Worm (Caenorhabditis elegans) whole organism, young adult: ENCODE results near the gene C55A6.7.

ENCODE experiments used
- F39B2.1 ChIP-seq: fragments of 200-800 bp; sonication (Bioruptor generic); IDR thresholded peaks from 2 replicates; pipeline ENCODE4 v1.3.6; 2022; ENCODE audit warnings: missing genetic modification reagents, missing genetic modification characterization, missing compliant biosample characterization
- F52B5.7 ChIP-seq: sonication (generic microtip); optimal IDR thresholded peaks from 2 replicates; lab custom pipeline; 2016; ENCODE audit warnings: mild to moderate bottlenecking, missing genetic modification characterization, missing compliant biosample characterization
- F55B11.4 ChIP-seq: sonication (generic microtip); optimal IDR thresholded peaks from 2 replicates; lab custom pipeline; 2016; ENCODE audit warnings: missing compliant biosample characterization, missing genetic modification characterization, borderline replicate concordance; ENCODE audit not compliant: insufficient read depth
- K12H6.12 ChIP-seq: fragments of 200-800 bp; sonication (Bioruptor generic); optimal IDR thresholded peaks from 2 replicates; lab custom pipeline; 2018; ENCODE audit warnings: mild to moderate bottlenecking, missing genetic modification characterization, missing compliant biosample characterization
- Y53F4B.3 ChIP-seq: fragments of 200-800 bp; sonication (Bioruptor generic); IDR thresholded peaks from 2 replicates; pipeline ENCODE4 v1.3.6; 2022; ENCODE audit warnings: missing genetic modification reagents, missing genetic modification characterization, missing compliant biosample characterization
- Y53G8AR.9 ChIP-seq: fragments of 200-800 bp; sonication (Bioruptor generic); conservative IDR thresholded peaks from 2 replicates; pipeline ENCODE4 v1.3.6; 2022; ENCODE audit warnings: missing genetic modification reagents, missing genetic modification characterization, missing compliant biosample characterization
- akir-1 ChIP-seq: fragments of 200-800 bp; sonication (Bioruptor generic); optimal IDR thresholded peaks from 2 replicates; lab custom pipeline; 2018; ENCODE audit warnings: mild to moderate bottlenecking, missing genetic modification characterization, moderate library complexity, missing compliant biosample characterization
- attf-3 ChIP-seq: fragments of 200-800 bp; sonication (Bioruptor generic); conservative IDR thresholded peaks from 2 replicates; pipeline ENCODE4 v1.3.6; 2022; ENCODE audit warnings: missing genetic modification reagents, missing genetic modification characterization, missing compliant biosample characterization
- attf-6 ChIP-seq: fragments of 200-800 bp; sonication (Bioruptor generic); IDR thresholded peaks from 2 replicates; pipeline ENCODE4 v1.3.6; 2022; ENCODE audit warnings: missing genetic modification reagents, missing genetic modification characterization, missing compliant biosample characterization
- bed-1 ChIP-seq: fragments of 200-800 bp; sonication (Bioruptor generic); IDR thresholded peaks from 2 replicates; pipeline ENCODE4 v1.3.6; 2022; ENCODE audit warnings: missing genetic modification reagents, missing genetic modification characterization, missing compliant biosample characterization
- cebp-1 ChIP-seq, 2 experiments: fragments of 200-800 bp in 1 of 2; sonication (Bioruptor generic) in 1 of 2; sonication (generic microtip) in 1 of 2; IDR thresholded peaks in 1 of 2; optimal IDR thresholded peaks in 1 of 2; 2 replicates each; pipeline versions ENCODE4 v1.3.6 to Lab custom; 2017 to 2022; ENCODE audit warnings: missing compliant biosample characterization in 2 of 2, missing genetic modification characterization in 2 of 2, mild to moderate bottlenecking in 1 of 2, missing genetic modification reagents in 1 of 2, moderate library complexity in 1 of 2
- ceh-100 ChIP-seq: fragments of 200-800 bp; sonication (Bioruptor generic); IDR thresholded peaks from 2 replicates; pipeline ENCODE4 v1.3.6; 2022; ENCODE audit warnings: missing genetic modification reagents, missing genetic modification characterization, missing compliant biosample characterization
- ceh-40 ChIP-seq: fragments of 200-800 bp; sonication (Bioruptor generic); IDR thresholded peaks from 2 replicates; pipeline ENCODE4 v1.3.6; 2022; ENCODE audit warnings: missing genetic modification characterization, missing compliant biosample characterization
- ceh-79 ChIP-seq: sonication (generic microtip); optimal IDR thresholded peaks from 2 replicates; lab custom pipeline; 2017; ENCODE audit warnings: mild to moderate bottlenecking, missing genetic modification characterization, missing compliant biosample characterization
- dox-1 ChIP-seq: fragments of 200-800 bp; sonication (Bioruptor generic); IDR thresholded peaks from 2 replicates; pipeline ENCODE4 v1.3.6; 2022; ENCODE audit warnings: missing genetic modification reagents, missing genetic modification characterization, missing compliant biosample characterization
- efl-1 ChIP-seq: fragments of 150-350 bp; optimal IDR thresholded peaks from 2 replicates; lab custom pipeline; 2014; ENCODE audit warnings: missing biosample characterization, missing genetic modification reagents, missing genetic modification characterization
- egl-18 ChIP-seq: fragments of 200-800 bp; sonication (Bioruptor generic); IDR thresholded peaks from 2 replicates; pipeline ENCODE4 v1.3.6; 2022; ENCODE audit warnings: missing genetic modification reagents, missing genetic modification characterization, missing compliant biosample characterization
- egl-44 ChIP-seq: fragments of 200-800 bp; sonication (Bioruptor generic); IDR thresholded peaks from 2 replicates; pipeline ENCODE4 v1.3.6; 2022; ENCODE audit warnings: missing genetic modification reagents, missing genetic modification characterization, missing compliant biosample characterization
- ekl-4 ChIP-seq: fragments of 200-800 bp; sonication (Bioruptor generic); IDR thresholded peaks from 2 replicates; pipeline ENCODE4 v1.3.6; 2022; ENCODE audit warnings: missing genetic modification reagents, missing genetic modification characterization, missing compliant biosample characterization
- gei-17 ChIP-seq: fragments of 200-800 bp; sonication (Bioruptor generic); optimal IDR thresholded peaks from 2 replicates; lab custom pipeline; 2018; ENCODE audit warnings: mild to moderate bottlenecking, missing genetic modification characterization, missing compliant biosample characterization
- him-1 ChIP-seq: sonication (generic microtip); optimal IDR thresholded peaks from 2 replicates; lab custom pipeline; 2016; ENCODE audit warnings: missing genotype, missing genetic modification reagents, missing genetic modification characterization, missing compliant biosample characterization
- hlh-26 ChIP-seq: fragments of 200-800 bp; sonication (Bioruptor generic); conservative IDR thresholded peaks from 2 replicates; pipeline ENCODE4 v1.3.6; 2022; ENCODE audit warnings: missing genetic modification reagents, missing genetic modification characterization, missing compliant biosample characterization
- let-526 ChIP-seq: fragments of 200-800 bp; sonication (Bioruptor generic); IDR thresholded peaks from 2 replicates; pipeline ENCODE4 v1.3.6; 2022; ENCODE audit warnings: missing genetic modification reagents, missing genetic modification characterization, missing compliant biosample characterization
- let-607 ChIP-seq, 2 experiments: fragments of 200-800 bp in 1 of 2; sonication (Bioruptor generic) in 1 of 2; sonication (generic microtip) in 1 of 2; optimal IDR thresholded peaks; 2 replicates each; lab custom pipeline; 2016 to 2018; ENCODE audit warnings: mild to moderate bottlenecking in 2 of 2, missing compliant biosample characterization in 2 of 2, missing genetic modification characterization in 2 of 2, moderate library complexity in 2 of 2, missing genotype in 1 of 2
- lin-26 ChIP-seq: fragments of 200-800 bp; sonication (Bioruptor generic); IDR thresholded peaks from 2 replicates; pipeline ENCODE4 v1.3.6; 2022; ENCODE audit warnings: missing genetic modification reagents, missing genetic modification characterization, missing compliant biosample characterization
- lin-35 ChIP-seq, 3 experiments: fragments of 150-350 bp in 2 of 3; sonication (generic microtip) in 1 of 3; optimal IDR thresholded peaks; 2 replicates each; lab custom pipeline; 2014 to 2018; ENCODE audit warnings: missing biosample characterization in 3 of 3, missing genetic modification characterization in 3 of 3, missing genetic modification reagents in 3 of 3
- lin-40 ChIP-seq: sonication (generic microtip); optimal IDR thresholded peaks from 2 replicates; lab custom pipeline; 2016; ENCODE audit warnings: missing genetic modification characterization, mild to moderate bottlenecking, missing compliant biosample characterization, missing genotype, missing genetic modification reagents
- lsl-1 ChIP-seq: fragments of 200-800 bp; sonication (Bioruptor generic); optimal IDR thresholded peaks from 2 replicates; lab custom pipeline; 2018; ENCODE audit warnings: mild to moderate bottlenecking, missing genetic modification characterization, moderate library complexity, missing compliant biosample characterization
- madf-3 ChIP-seq: fragments of 200-800 bp; sonication (Bioruptor generic); IDR thresholded peaks from 2 replicates; pipeline ENCODE4 v1.3.6; 2022; ENCODE audit warnings: missing genetic modification reagents, missing genetic modification characterization, missing compliant biosample characterization
- madf-8 ChIP-seq: fragments of 200-800 bp; sonication (Bioruptor generic); conservative IDR thresholded peaks from 2 replicates; pipeline ENCODE4 v1.3.6; 2022; ENCODE audit warnings: missing genetic modification reagents, missing genetic modification characterization, missing compliant biosample characterization
- nfya-2 ChIP-seq: fragments of 200-800 bp; sonication (Bioruptor generic); IDR thresholded peaks from 2 replicates; pipeline ENCODE4 v1.3.6; 2022; ENCODE audit warnings: missing genetic modification reagents, missing genetic modification characterization, missing compliant biosample characterization
- pbrm-1 ChIP-seq: fragments of 200-800 bp; sonication (Bioruptor generic); IDR thresholded peaks from 2 replicates; pipeline ENCODE4 v1.3.6; 2022; ENCODE audit warnings: missing genetic modification reagents, missing genetic modification characterization, missing compliant biosample characterization
- rec-8 ChIP-seq, 2 experiments: sonication (generic microtip); optimal IDR thresholded peaks; 2 replicates each; lab custom pipeline; 2016; ENCODE audit warnings: mild to moderate bottlenecking in 2 of 2, missing genetic modification characterization in 2 of 2, missing genetic modification reagents in 2 of 2, missing genotype in 2 of 2, missing biosample characterization in 1 of 2, missing compliant biosample characterization in 1 of 2, moderate library complexity in 1 of 2
- sea-2 ChIP-seq: fragments of 200-800 bp; sonication (Bioruptor generic); IDR thresholded peaks from 2 replicates; pipeline ENCODE4 v1.3.6; 2022; ENCODE audit warnings: missing genetic modification characterization, missing compliant biosample characterization
- unc-130 ChIP-seq: sonication (generic microtip); optimal IDR thresholded peaks from 2 replicates; lab custom pipeline; 2016; ENCODE audit warnings: missing genetic modification reagents, missing genetic modification characterization, missing compliant biosample characterization
- zfh-2 ChIP-seq: fragments of 200-800 bp; sonication (Bioruptor generic); conservative IDR thresholded peaks from 2 replicates; pipeline ENCODE4 v1.3.6; 2022; ENCODE audit warnings: missing genetic modification reagents, missing genetic modification characterization, missing compliant biosample characterization
- ztf-25 ChIP-seq: fragments of 200-800 bp; sonication (Bioruptor generic); IDR thresholded peaks from 2 replicates; pipeline ENCODE4 v1.3.6; 2022; ENCODE audit warnings: missing genetic modification reagents, missing genetic modification characterization, missing compliant biosample characterization
- ztf-28 ChIP-seq: fragments of 200-800 bp; sonication (Bioruptor generic); IDR thresholded peaks from 2 replicates; pipeline ENCODE4 v1.3.6; 2022; ENCODE audit warnings: missing genetic modification reagents, missing genetic modification characterization, missing compliant biosample characterization

Gene C55A6.7

ce11 chrV:11548914-11549406, 28.6 kb upstream of the C55A6.7 start, which contains the start of the genes F38B7.17 and F38B7.3 (continued):
- TF ChIP-seq lin-35 (GFP tag; optimal IDR thresholded peaks at IDR 0.05; lab: Kevin White, UChicago) (peak in 1 of 3 experiments; percentile 32), egl-44 (GFP tag; lab: Robert Waterston, UW) (no peak), F52B5.7 (tag; lab: Kevin White, UChicago) (no peak), nfya-2 (GFP tag; lab: Robert Waterston, UW) (no peak)

- TF ChIP-seq zfh-2 (GFP tag; lab: Robert Waterston, UW): no peak
- no peak for TF ChIP-seq unc-130
- no peak for TF ChIP-seq akir-1 (GFP tag; lab: Kevin White, UChicago)
- TF ChIP-seq F39B2.1 (GFP tag; lab: Robert Waterston, UW): no peak
- no peak for TF ChIP-seq let-526 (GFP tag; lab: Robert Waterston, UW)
- TF ChIP-seq F55B11.4 (tag; lab: Kevin White, UChicago): no peak
- no peak for TF ChIP-seq him-1 (tag; lab: Kevin White, UChicago)
- TF ChIP-seq attf-6 (GFP tag; lab: Robert Waterston, UW): no peak
Observed at ce11 chrV:11546795-11547194, 26.5 kb upstream of the C55A6.7 start, which contains the start of gene F38B7.11. Gene F38B7.11, plus strand, starts transcription at chrV:11547095.

ce11 chrV:11545227-11545626, 24.9 kb upstream of the C55A6.7 start, which contains the start of gene F38B7.10:
Gene F38B7.10, plus strand, starts transcription at chrV:11545527.
- no peak for TF ChIP-seq lin-26 (GFP tag; lab: Robert Waterston, UW)
- TF ChIP-seq sea-2 (GFP tag; lab: Robert Waterston, UW): no peak
- no peak for TF ChIP-seq attf-3 (GFP tag; lab: Robert Waterston, UW)
- TF ChIP-seq K12H6.12 (tag; lab: Kevin White, UChicago): no peak
- no peak for TF ChIP-seq nfya-2 (GFP tag; lab: Robert Waterston, UW)
- no peak for TF ChIP-seq ceh-40 (GFP tag; lab: Robert Waterston, UW)
- no peak for TF ChIP-seq ekl-4
- no peak for TF ChIP-seq rec-8 (tag; optimal IDR thresholded peaks at IDR 0.05; lab: Kevin White, UChicago)
- no peak for TF ChIP-seq dox-1 (GFP tag; lab: Robert Waterston, UW)
- no peak for TF ChIP-seq lsl-1 (GFP tag; lab: Kevin White, UChicago)
- TF ChIP-seq akir-1 (GFP tag; lab: Kevin White, UChicago): no peak
- TF ChIP-seq hlh-26: no peak
- TF ChIP-seq cebp-1 (GFP tag; IDR thresholded peaks at IDR 0.05; lab: Robert Waterston, UW): no peak
- no peak for TF ChIP-seq cebp-1 (tag; optimal IDR thresholded peaks at IDR 0.05; lab: Kevin White, UChicago)
- no peak for TF ChIP-seq lin-40 (tag; lab: Kevin White, UChicago)
- no peak for TF ChIP-seq efl-1
- TF ChIP-seq, all 124 proteins: peak for 0

- TF ChIP-seq egl-18 (no peak), pbrm-1 (0 out of 2 replicates have a peak, but pooled peaks have one; percentile 15)
Observed at ce11 chrV:11543564-11543963, 23.2 kb upstream of the C55A6.7 start, which contains the start of gene F38B7.2. Gene F38B7.2, plus strand, starts transcription at chrV:11543963.

- 0 out of 2 replicates have a peak, but pooled peaks have one; percentile 38 for TF ChIP-seq madf-3 (GFP tag; lab: Robert Waterston, UW)
- peak; percentile 3 for TF ChIP-seq gei-17 (GFP tag; lab: Kevin White, UChicago)
- TF ChIP-seq ceh-79 (tag; lab: Kevin White, UChicago): peak; percentile 6
- no peak for TF ChIP-seq madf-8 (GFP tag; lab: Robert Waterston, UW)
- no peak for TF ChIP-seq hlh-26
- TF ChIP-seq ztf-28 (GFP tag; lab: Robert Waterston, UW): 0 out of 2 replicates have a peak, but pooled peaks have one; percentile 54
- no peak for TF ChIP-seq him-1 (tag; lab: Kevin White, UChicago)
- peak; percentile 67; the same call in 1 of the 2 replicates for TF ChIP-seq ztf-25
- TF ChIP-seq Y53F4B.3 (GFP tag; lab: Robert Waterston, UW): 0 out of 2 replicates have a peak, but pooled peaks have one; percentile 34
- 0 out of 2 replicates have a peak, but pooled peaks have one; percentile 32 for TF ChIP-seq attf-3 (GFP tag; lab: Robert Waterston, UW)
- TF ChIP-seq let-607 (tag; optimal IDR thresholded peaks at IDR 0.05; lab: Kevin White, UChicago): peak in 1 of 2 experiments; percentile 20
- peak; percentile 19; the same call in 1 of the 2 replicates for TF ChIP-seq ceh-100 (GFP tag; lab: Robert Waterston, UW)
- peak; percentile 37; the same call in 1 of the 2 replicates for TF ChIP-seq cebp-1 (GFP tag; IDR thresholded peaks at IDR 0.05; lab: Robert Waterston, UW)
- peak; percentile 68 for TF ChIP-seq cebp-1 (tag; optimal IDR thresholded peaks at IDR 0.05; lab: Kevin White, UChicago)
- 0 out of 2 replicates have a peak, but pooled peaks have one; percentile 21 for TF ChIP-seq Y53G8AR.9
- TF ChIP-seq let-526 (GFP tag; lab: Robert Waterston, UW): no peak
- TF ChIP-seq bed-1: 0 out of 2 replicates have a peak, but pooled peaks have one; percentile 46
Observed at ce11 chrV:11541284-11541683, 21.0 kb upstream of the C55A6.7 start.
